Worm (Caenorhabditis elegans): Measurements from ENCODE around the gene clk-1.

DNA sequence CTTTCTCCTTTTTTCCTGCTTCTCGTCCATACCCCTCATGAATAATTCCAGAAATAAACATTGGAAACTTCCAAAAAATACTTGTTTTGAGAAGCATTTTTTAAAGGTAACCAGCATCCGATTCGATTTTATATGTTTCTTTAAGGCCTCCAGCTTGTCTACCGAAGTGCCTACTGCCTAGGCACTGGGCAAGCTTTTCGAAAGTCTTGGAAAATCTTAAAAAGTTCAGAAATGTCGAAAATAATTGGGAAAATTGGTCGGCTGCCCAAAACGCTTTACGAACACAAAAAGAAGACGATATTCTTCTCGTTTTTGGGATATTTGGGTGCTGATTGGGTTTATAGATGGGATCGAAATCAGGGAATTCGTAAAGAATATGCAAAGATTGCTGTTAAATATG lies 44.0 kb downstream of the clk-1 start, which contains the start of gene F52C9.3:
- no peak for TF ChIP-seq elt-1 (tag; optimal IDR thresholded peaks at IDR 0.05)
- no peak for TF ChIP-seq peb-1 (tag; optimal IDR thresholded peaks at IDR 0.05)
